Worm (Caenorhabditis elegans): Measurements from ENCODE around the gene nspc-17.

DNA sequence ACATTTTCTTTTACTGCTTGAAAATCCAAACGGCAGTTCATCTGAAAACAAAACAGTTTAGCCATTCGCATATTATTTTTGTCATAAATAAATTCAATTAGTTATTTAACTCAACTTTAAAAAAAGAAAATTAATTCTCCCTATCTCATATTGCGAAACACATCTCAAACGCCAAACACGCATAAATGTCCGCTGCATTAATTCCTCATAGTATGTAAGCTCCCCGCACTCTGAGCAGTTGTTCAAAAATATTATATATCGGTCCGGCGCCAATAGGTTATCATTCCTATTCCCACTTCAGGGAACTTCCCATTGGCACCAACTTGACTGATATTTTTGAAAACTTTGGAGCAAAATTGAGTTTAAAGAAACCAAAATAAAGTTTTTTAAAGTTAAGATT is 46.8 kb downstream of the nspc-17 start:
- no peak for TF ChIP-seq ztf-28 (GFP tag; IDR thresholded peaks at IDR 0.05)
- no peak for TF ChIP-seq Y79H2A.3 (GFP tag; conservative IDR thresholded peaks at IDR 0.05)
- TF ChIP-seq K11D2.4 (GFP tag; IDR thresholded peaks at IDR 0.05), result no peak
- TF ChIP-seq F10E7.11 (tag; optimal IDR thresholded peaks at IDR 0.05), result no peak
- no peak for TF ChIP-seq ama-1 (optimal IDR thresholded peaks at IDR 0.05)
- no peak for TF ChIP-seq ama-1 (GFP tag; optimal IDR thresholded peaks at IDR 0.05)
- no peak for TF ChIP-seq nhr-80 (tag; optimal IDR thresholded peaks at IDR 0.05)
- no peak for TF ChIP-seq fkh-3 (tag; optimal IDR thresholded peaks at IDR 0.05)
- TF ChIP-seq lsl-1 (GFP tag; optimal IDR thresholded peaks at IDR 0.05), result no peak
- TF ChIP-seq unc-62 (GFP tag; optimal IDR thresholded peaks at IDR 0.05), result no peak
- TF ChIP-seq mcd-1 (GFP tag; IDR thresholded peaks at IDR 0.05), result no peak
- no peak for TF ChIP-seq xnd-1 (tag; optimal IDR thresholded peaks at IDR 0.05)
- TF ChIP-seq B0336.3 (GFP tag; IDR thresholded peaks at IDR 0.05), result no peak
- no peak for TF ChIP-seq T07F8.4 (tag; optimal IDR thresholded peaks at IDR 0.05)

All from whole organism, young adult.